Fruit fly (Drosophila melanogaster): ENCODE measurements around the gene Pgls.

The Pgls gene

dm6 chrX:10846972-10847435 is 234 bp upstream of the Pgls start, which contains the start of gene sbr (continued):
- TF ChIP-seq Hr39 (GFP tag; optimal IDR thresholded peaks at IDR 0.05) (peak; percentile 37), CG6854 (GFP tag; optimal IDR thresholded peaks at IDR 0.05) (no peak), svp (GFP tag) (no peak), cyc (GFP tag; optimal IDR thresholded peaks at IDR 0.05) (peak; percentile 35), CG6792 (GFP tag; optimal IDR thresholded peaks at IDR 0.05) (no peak), Ets96B (tag; optimal IDR thresholded peaks at IDR 0.05) (no peak), salr (GFP tag; optimal IDR thresholded peaks at IDR 0.05) (no peak), CG8319 (GFP tag; optimal IDR thresholded peaks at IDR 0.05) (no peak), Sox102F (GFP tag; optimal IDR thresholded peaks at IDR 0.05) (no peak), Blimp-1 (GFP tag; optimal IDR thresholded peaks at IDR 0.05) (no peak), vri (GFP tag; optimal IDR thresholded peaks at IDR 0.05) (no peak), Smox (GFP tag; optimal IDR thresholded peaks at IDR 0.05) (peak; percentile 1), Sox14 (GFP tag; optimal IDR thresholded peaks at IDR 0.05) (peak; percentile 44), eg (GFP tag; IDR thresholded peaks at IDR 0.05) (no peak), Ets21C (GFP tag; optimal IDR thresholded peaks at IDR 0.05) (peak; percentile 37), spab (GFP tag; optimal IDR thresholded peaks at IDR 0.05) (no peak), Hr38 (GFP tag; optimal IDR thresholded peaks at IDR 0.05) (no peak), CG7368 (GFP tag; optimal IDR thresholded peaks at IDR 0.05) (no peak), CG10669 (GFP tag; optimal IDR thresholded peaks at IDR 0.05) (no peak), achi (GFP tag; optimal IDR thresholded peaks at IDR 0.05) (peak; percentile 43), fkh (GFP tag; optimal IDR thresholded peaks at IDR 0.05) (no peak), Met (GFP tag; optimal IDR thresholded peaks at IDR 0.05) (no peak), ss (GFP tag; optimal IDR thresholded peaks at IDR 0.05) (no peak), CG6163 (GFP tag; IDR thresholded peaks at IDR 0.05) (no peak), CG32006 (GFP tag; optimal IDR thresholded peaks at IDR 0.05) (no peak), Sox15 (GFP tag; optimal IDR thresholded peaks at IDR 0.05) (no peak), CG11902 (GFP tag; optimal IDR thresholded peaks at IDR 0.05) (no peak), CG10631 (GFP tag; optimal IDR thresholded peaks at IDR 0.05) (no peak), lz (GFP tag; optimal IDR thresholded peaks at IDR 0.05) (peak; percentile 34), CG11762 (GFP tag; optimal IDR thresholded peaks at IDR 0.05; ENCODE audit: insufficient read depth) (no peak), CG31627 (GFP tag; optimal IDR thresholded peaks at IDR 0.05) (peak; percentile 29), CG9139 (GFP tag; optimal IDR thresholded peaks at IDR 0.05) (no peak), CG8119 (GFP tag; IDR thresholded peaks at IDR 0.05) (no peak)

- TF ChIP-seq CG11294 (GFP tag; IDR thresholded peaks at IDR 0.05) (no peak), acj6 (GFP tag; optimal IDR thresholded peaks at IDR 0.05) (no peak), cyc (GFP tag; optimal IDR thresholded peaks at IDR 0.05) (no peak), CG6276 (GFP tag; optimal IDR thresholded peaks at IDR 0.05) (no peak), CG32006 (GFP tag; optimal IDR thresholded peaks at IDR 0.05) (no peak), Eip78C (GFP tag) (peak; percentile 24), Gug (GFP tag; IDR thresholded peaks at IDR 0.05) (no peak), svp (GFP tag) (peak; percentile 94)
Observed at dm6 chrX:10847447-10847846, 209 bp downstream of the Pgls start.

dm6 chrX:10848565-10848964 is 1.3 kb downstream of the Pgls start, which contains the start of gene CG2202:
Gene CG2202, plus strand, starts transcription at chrX:10848757.
- TF ChIP-seq CG6792 (GFP tag; optimal IDR thresholded peaks at IDR 0.05) (no peak), Sox14 (GFP tag; optimal IDR thresholded peaks at IDR 0.05) (peak; percentile 12)

dm6 chrX:10854686-10855085 is 7.4 kb downstream of the Pgls start, which contains the start of gene feo:
Gene feo, minus strand, starts transcription at chrX:10854869.
- TF ChIP-seq fkh (GFP tag; optimal IDR thresholded peaks at IDR 0.05) = no peak

Measured in whole organism, prepupa.